Fruit fly (Drosophila melanogaster): Measurements from ENCODE around the gene CG4928.

- TF ChIP-seq Abd-B (GFP tag; optimal IDR thresholded peaks at IDR 0.05) (no peak), bsh (GFP tag; optimal IDR thresholded peaks at IDR 0.05) (no peak), Poxn (GFP tag; IDR thresholded peaks at IDR 0.05) (no peak), CG6654 (GFP tag; optimal IDR thresholded peaks at IDR 0.05) (no peak), Awh (GFP tag; IDR thresholded peaks at IDR 0.05) (no peak), CG18619 (GFP tag; optimal IDR thresholded peaks at IDR 0.05) (no peak)
Measured at dm6 chrX:16931994-16932819, 19.2 kb downstream of the CG4928 start.
